Worm (Caenorhabditis elegans): ENCODE data around the gene egl-23.

- TF ChIP-seq unc-62 (GFP tag; optimal IDR thresholded peaks at IDR 0.05) (no peak), ztf-22 (GFP tag; optimal IDR thresholded peaks at IDR 0.05) (no peak)
Measured at ce11 chrIV:14001782-14002181, 12.9 kb downstream of the egl-23 start.
